Worm (Caenorhabditis elegans) whole organism, L4 larva: ENCODE measurements around the gene C33C12.7.

Experiments
- Y48G9A.11 ChIP-seq: fragments of 200-800 bp; sonication (Bioruptor generic); IDR thresholded peaks from 2 replicates; pipeline ENCODE4 v1.3.6; 2022; ENCODE audit warnings: missing genetic modification reagents, missing genetic modification characterization, missing compliant biosample characterization
- aha-1 ChIP-seq: fragments of 150-350 bp; peaks from one replicate; lab custom pipeline; 2014; ENCODE audit warnings: missing biosample characterization, missing genetic modification characterization
- aly-2 ChIP-seq: sonication (generic microtip); optimal IDR thresholded peaks from 2 replicates; lab custom pipeline; 2018; ENCODE audit warnings: missing biosample characterization, missing genetic modification characterization
- attf-4 ChIP-seq: sonication (generic microtip); optimal IDR thresholded peaks from 3 replicates; lab custom pipeline; 2017; ENCODE audit warnings: missing biosample characterization, missing genetic modification characterization
- ceh-20 ChIP-seq: fragments of 200-800 bp; sonication (Bioruptor generic); IDR thresholded peaks from 2 replicates; pipeline ENCODE4 v1.3.6; 2022; ENCODE audit warnings: missing genetic modification reagents, missing genetic modification characterization, missing compliant biosample characterization
- ceh-44 ChIP-seq: fragments of 200-800 bp; sonication (Bioruptor generic); IDR thresholded peaks from 2 replicates; pipeline ENCODE4 v1.3.6; 2022; ENCODE audit warnings: missing genetic modification reagents, missing genetic modification characterization, missing compliant biosample characterization
- cey-2 ChIP-seq: sonication (generic microtip); optimal IDR thresholded peaks from 3 replicates; lab custom pipeline; 2017; ENCODE audit warnings: missing genetic modification characterization, mild to moderate bottlenecking, missing compliant biosample characterization, antibody characterized with exemption, borderline replicate concordance; ENCODE audit not compliant: insufficient read depth
- daf-12 ChIP-seq: fragments of 150-350 bp; optimal IDR thresholded peaks from 2 replicates; lab custom pipeline; 2014; ENCODE audit warnings: missing biosample characterization, missing genetic modification reagents, missing genetic modification characterization
- daf-8 ChIP-seq: fragments of 200-800 bp; sonication (Bioruptor generic); IDR thresholded peaks from 2 replicates; pipeline ENCODE4 v1.3.6; 2022; ENCODE audit warnings: missing genetic modification characterization, missing compliant biosample characterization
- dmd-8 ChIP-seq: fragments of 200-800 bp; sonication (Bioruptor generic); IDR thresholded peaks from 2 replicates; pipeline ENCODE4 v1.3.6; 2022; ENCODE audit warnings: missing genetic modification characterization, missing compliant biosample characterization
- dmd-9 ChIP-seq: fragments of 200-800 bp; sonication (Bioruptor generic); IDR thresholded peaks from 2 replicates; pipeline ENCODE4 v1.3.6; 2022; ENCODE audit warnings: missing genetic modification reagents, missing genetic modification characterization, missing compliant biosample characterization
- dpl-1 ChIP-seq: fragments of 150-350 bp; optimal IDR thresholded peaks from 2 replicates; lab custom pipeline; 2014; ENCODE audit warnings: missing biosample characterization, missing genetic modification reagents, missing genetic modification characterization
- duxl-1 ChIP-seq: sonication (generic microtip); optimal IDR thresholded peaks from 2 replicates; lab custom pipeline; 2016; ENCODE audit warnings: mild to moderate bottlenecking, missing genetic modification characterization, moderate library complexity, missing compliant biosample characterization; ENCODE audit not compliant: poor library complexity
- dve-1 ChIP-seq: sonication (generic microtip); optimal IDR thresholded peaks from 2 replicates; lab custom pipeline; 2017; ENCODE audit warnings: antibody characterized with exemption, mild to moderate bottlenecking, missing genetic modification characterization, missing compliant biosample characterization; ENCODE audit not compliant: insufficient read depth
- egl-27 ChIP-seq: sonication (generic microtip); optimal IDR thresholded peaks from 3 replicates; lab custom pipeline; 2017; ENCODE audit warnings: missing biosample characterization, missing genetic modification reagents, missing genetic modification characterization
- egl-43 ChIP-seq: fragments of 200-800 bp; sonication (Bioruptor generic); IDR thresholded peaks from 2 replicates; pipeline ENCODE4 v1.3.6; 2022; ENCODE audit warnings: missing genetic modification reagents, missing genetic modification characterization, missing compliant biosample characterization
- fkh-10 ChIP-seq: fragments of 150-350 bp; optimal IDR thresholded peaks from 2 replicates; lab custom pipeline; 2014; ENCODE audit warnings: missing biosample characterization, missing genetic modification reagents, missing genetic modification characterization
- hlh-11 ChIP-seq: fragments of 200-800 bp; sonication (Bioruptor generic); optimal IDR thresholded peaks from 2 replicates; lab custom pipeline; 2018; ENCODE audit warnings: mild to moderate bottlenecking, missing genetic modification characterization, missing compliant biosample characterization
- hlh-30 ChIP-seq: sonication (generic microtip); optimal IDR thresholded peaks from 2 replicates; lab custom pipeline; 2017; ENCODE audit warnings: antibody characterized with exemption, mild to moderate bottlenecking, missing genetic modification characterization, missing compliant biosample characterization; ENCODE audit not compliant: insufficient read depth
- hmg-1.1 ChIP-seq: fragments of 200-800 bp; sonication (Bioruptor generic); IDR thresholded peaks from 2 replicates; pipeline ENCODE4 v1.3.6; 2022; ENCODE audit warnings: missing genetic modification reagents, missing genetic modification characterization, missing compliant biosample characterization
- lin-13 ChIP-seq: fragments of 150-350 bp; optimal IDR thresholded peaks from 2 replicates; lab custom pipeline; 2014; ENCODE audit warnings: missing biosample characterization, missing genetic modification reagents, missing genetic modification characterization
- lin-29 ChIP-seq: fragments of 200-800 bp; sonication (Bioruptor generic); IDR thresholded peaks from 2 replicates; pipeline ENCODE4 v1.3.6; 2022; ENCODE audit warnings: missing genetic modification reagents, missing genetic modification characterization, missing compliant biosample characterization
- lsy-2 ChIP-seq, 2 experiments: fragments of 150-350 bp in 1 of 2; sonication (generic microtip) in 1 of 2; optimal IDR thresholded peaks; 2 replicates each; lab custom pipeline; 2014 to 2017; ENCODE audit warnings: missing biosample characterization in 2 of 2, missing genetic modification characterization in 2 of 2
- madf-9 ChIP-seq: fragments of 200-800 bp; sonication (Bioruptor generic); conservative IDR thresholded peaks from 2 replicates; pipeline ENCODE4 v1.3.6; 2022; ENCODE audit warnings: missing genetic modification reagents, missing genetic modification characterization, missing compliant biosample characterization
- mdl-1 ChIP-seq, 2 experiments: fragments of 150-350 bp in 1 of 2; sonication (generic microtip) in 1 of 2; optimal IDR thresholded peaks; 2 replicates each; lab custom pipeline; 2014 to 2017; ENCODE audit warnings: missing biosample characterization in 2 of 2, missing genetic modification characterization in 2 of 2
- mep-1 ChIP-seq: fragments of 150-350 bp; sonication (generic microtip); optimal IDR thresholded peaks from 3 replicates; lab custom pipeline; 2014; ENCODE audit warnings: missing biosample characterization, missing genetic modification characterization
- mes-2 ChIP-seq: sonication (generic microtip); optimal IDR thresholded peaks from 2 replicates; lab custom pipeline; 2016; ENCODE audit warnings: missing genotype, mild to moderate bottlenecking, missing genetic modification characterization, missing compliant biosample characterization; ENCODE audit not compliant: poor library complexity, severe bottlenecking
- nhr-237 ChIP-seq: sonication (generic microtip); optimal IDR thresholded peaks from 2 replicates; lab custom pipeline; 2017; ENCODE audit warnings: missing biosample characterization, missing genetic modification characterization
- nhr-25 ChIP-seq: sonication (generic microtip); optimal IDR thresholded peaks from 2 replicates; lab custom pipeline; 2017; ENCODE audit warnings: missing genetic modification characterization, mild to moderate bottlenecking, missing compliant biosample characterization, antibody characterized with exemption, moderate library complexity, borderline replicate concordance; ENCODE audit not compliant: insufficient read depth
- nhr-28 ChIP-seq: fragments of 150-350 bp; optimal IDR thresholded peaks from 2 replicates; lab custom pipeline; 2014; ENCODE audit warnings: missing biosample characterization, missing genetic modification characterization
- nhr-41 ChIP-seq: fragments of 200-800 bp; sonication (Bioruptor generic); IDR thresholded peaks from 2 replicates; pipeline ENCODE4 v1.3.6; 2022; ENCODE audit warnings: missing genetic modification reagents, missing genetic modification characterization, missing compliant biosample characterization
- nhr-6 ChIP-seq: fragments of 150-350 bp; optimal IDR thresholded peaks from 2 replicates; lab custom pipeline; 2014; ENCODE audit warnings: missing biosample characterization, missing genetic modification characterization
- nhr-76 ChIP-seq: fragments of 150-350 bp; optimal IDR thresholded peaks from 2 replicates; lab custom pipeline; 2014; ENCODE audit warnings: missing biosample characterization, missing genetic modification characterization
- pha-4 ChIP-seq, 2 experiments: fragments of 150-350 bp in 1 of 2; fragments of 200-800 bp in 1 of 2; sonication (Bioruptor generic) in 1 of 2; IDR thresholded peaks in 1 of 2; optimal IDR thresholded peaks in 1 of 2; 2 replicates each; pipeline versions ENCODE4 v1.3.6 to Lab custom; 2014 to 2022; ENCODE audit warnings: missing genetic modification characterization in 2 of 2, missing genetic modification reagents in 2 of 2, missing biosample characterization in 1 of 2, missing compliant biosample characterization in 1 of 2
- rbr-2 ChIP-seq: sonication (generic microtip); optimal IDR thresholded peaks from 2 replicates; lab custom pipeline; 2016; ENCODE audit warnings: missing genotype, missing genetic modification characterization, missing compliant biosample characterization
- saeg-2 ChIP-seq: fragments of 200-800 bp; sonication (Bioruptor generic); IDR thresholded peaks from 2 replicates; pipeline ENCODE4 v1.3.6; 2022; ENCODE audit warnings: missing genetic modification reagents, missing genetic modification characterization, missing compliant biosample characterization
- unc-62 ChIP-seq, 3 experiments: fragments of 150-350 bp in 1 of 3; sonication (generic microtip); optimal IDR thresholded peaks in 2 of 3; peaks in 1 of 3; 1 replicate in 1 of 3; 2 replicates in 2 of 3; lab custom pipeline; 2014 to 2017; ENCODE audit warnings: missing biosample characterization in 3 of 3, missing genetic modification characterization in 3 of 3, missing genetic modification reagents in 3 of 3, missing genotype in 1 of 3
- zfp-2 ChIP-seq: sonication (generic microtip); optimal IDR thresholded peaks from 2 replicates; lab custom pipeline; 2016; ENCODE audit warnings: mild to moderate bottlenecking, missing genetic modification characterization, missing compliant biosample characterization
- zfp-3 ChIP-seq: fragments of 200-800 bp; sonication (Bioruptor generic); conservative IDR thresholded peaks from 2 replicates; pipeline ENCODE4 v1.3.6; 2022; ENCODE audit warnings: missing genetic modification reagents, missing genetic modification characterization, missing compliant biosample characterization

Gene C33C12.7

ce11 chrII:2202147-2202546 lies 26.9 kb upstream of the C33C12.7 start:
- TF ChIP-seq aha-1 (tag; lab: Kevin White, UChicago) (peak; percentile 98), nhr-41 (GFP tag; lab: Robert Waterston, UW) (no peak), dmd-8 (GFP tag; lab: Robert Waterston, UW) (no peak)

- peak in 1 of 2 experiments; percentile 13 for TF ChIP-seq mdl-1 (tag; optimal IDR thresholded peaks at IDR 0.05; lab: Kevin White, UChicago)
- no peak for TF ChIP-seq hlh-11 (tag; lab: Kevin White, UChicago)
- peak; percentile 64 for TF ChIP-seq aha-1 (tag; lab: Kevin White, UChicago)
- no peak for TF ChIP-seq egl-27
- no peak for TF ChIP-seq madf-9 (GFP tag; lab: Robert Waterston, UW)
- peak; percentile 55 for TF ChIP-seq fkh-10 (GFP tag; lab: Kevin White, UChicago)
- no peak for TF ChIP-seq dmd-9 (GFP tag; lab: Robert Waterston, UW)
- no peak for TF ChIP-seq daf-8 (GFP tag; lab: Robert Waterston, UW)
- TF ChIP-seq attf-4 (tag; lab: Kevin White, UChicago), result no peak
- peak; percentile 16 for TF ChIP-seq hlh-30
- no peak for TF ChIP-seq egl-43 (GFP tag; lab: Robert Waterston, UW)
- no peak for TF ChIP-seq nhr-237 (tag; lab: Kevin White, UChicago)
- no peak for TF ChIP-seq nhr-6 (tag; lab: Kevin White, UChicago)
- peak; percentile 30 for TF ChIP-seq mes-2 (tag; lab: Kevin White, UChicago)
- TF ChIP-seq lsy-2 (tag; optimal IDR thresholded peaks at IDR 0.05; lab: Kevin White, UChicago), result peak in 1 of 2 experiments; percentile 24
Observed at ce11 chrII:2197555-2198288, 22.5 kb upstream of the C33C12.7 start, which contains the start of gene C33C12.1. Gene C33C12.1, plus strand, starts transcription at chrII:2198238.

ce11 chrII:2196742-2197141 lies 21.5 kb upstream of the C33C12.7 start:
- no peak for TF ChIP-seq zfp-2 (tag; lab: Kevin White, UChicago)
- TF ChIP-seq ceh-20 (GFP tag; lab: Robert Waterston, UW), result 0 out of 2 replicates have a peak, but pooled peaks have one; percentile 14
- no peak for TF ChIP-seq zfp-3 (GFP tag; lab: Robert Waterston, UW)
- TF ChIP-seq Y48G9A.11 (GFP tag; lab: Robert Waterston, UW), result no peak
- no peak for TF ChIP-seq aly-2
- TF ChIP-seq duxl-1, result no peak
- peak in 1 of 2 experiments; percentile 98 for TF ChIP-seq unc-62 (GFP tag; optimal IDR thresholded peaks at IDR 0.05 in 1 of 2; lab: Kevin White, UChicago)
- no peak for TF ChIP-seq unc-62 (tag; optimal IDR thresholded peaks at IDR 0.05; lab: Kevin White, UChicago)
- TF ChIP-seq saeg-2 (GFP tag; lab: Robert Waterston, UW), result no peak
- TF ChIP-seq, all 104 proteins: peak for 2

- TF ChIP-seq nhr-6 (tag; lab: Kevin White, UChicago) (peak; percentile 66), hlh-11 (tag; lab: Kevin White, UChicago) (peak; percentile 31), lin-13 (GFP tag; lab: Kevin White, UChicago) (peak; percentile 31), ceh-44 (GFP tag; lab: Robert Waterston, UW) (no peak), mes-2 (tag; lab: Kevin White, UChicago) (peak; percentile 52), pha-4 (GFP tag; IDR thresholded peaks at IDR 0.05; lab: Robert Waterston, UW) (peak; percentile 33; the same call in 1 of the 2 replicates), pha-4 (tag; optimal IDR thresholded peaks at IDR 0.05; lab: Kevin White, UChicago) (peak; percentile 93), dpl-1 (peak; percentile 6), lsy-2 (tag; optimal IDR thresholded peaks at IDR 0.05; lab: Kevin White, UChicago) (peak in 1 of 2 experiments; percentile 67), dve-1 (peak; percentile 48), hlh-30 (peak; percentile 6), cey-2 (tag; lab: Kevin White, UChicago) (no peak), rbr-2 (tag; lab: Kevin White, UChicago) (peak; percentile 37), hmg-1.1 (GFP tag; lab: Robert Waterston, UW) (0 out of 2 replicates have a peak, but pooled peaks have one; percentile 26), fkh-10 (GFP tag; lab: Kevin White, UChicago) (peak; percentile 70), nhr-25 (no peak), mep-1 (peak; percentile 62), nhr-76 (tag; lab: Kevin White, UChicago) (no peak), nhr-28 (tag; lab: Kevin White, UChicago) (peak; percentile 82), lin-29 (GFP tag; lab: Robert Waterston, UW) (no peak), daf-12 (tag; lab: Kevin White, UChicago) (no peak)
Observed at ce11 chrII:2195541-2195940, 20.3 kb upstream of the C33C12.7 start.
